Worm (Caenorhabditis elegans) whole organism, L4 larva: ENCODE data around the gene acl-5.

ENCODE experiments used
- T20F7.1 ChIP-seq: fragments of 200-800 bp; sonication (Bioruptor generic); optimal IDR thresholded peaks from 2 replicates; lab custom pipeline; 2018; ENCODE audit warnings: mild to moderate bottlenecking, missing genetic modification characterization, missing compliant biosample characterization
- Y48G9A.11 ChIP-seq: fragments of 200-800 bp; sonication (Bioruptor generic); IDR thresholded peaks from 2 replicates; pipeline ENCODE4 v1.3.6; 2022; ENCODE audit warnings: missing genetic modification reagents, missing genetic modification characterization, missing compliant biosample characterization
- ama-1 ChIP-seq: fragments of 150-350 bp; optimal IDR thresholded peaks from 2 replicates; lab custom pipeline; 2014; ENCODE audit warnings: inconsistent platforms, mixed read lengths
- ceh-62 ChIP-seq: sonication (generic microtip); optimal IDR thresholded peaks from 2 replicates; lab custom pipeline; 2017; ENCODE audit warnings: missing biosample characterization, missing genetic modification characterization
- ces-1 ChIP-seq: fragments of 150-350 bp; sonication (generic microtip); optimal IDR thresholded peaks from 4 replicates; lab custom pipeline; 2014; ENCODE audit warnings: missing biosample characterization, missing genetic modification reagents, missing genetic modification characterization
- daf-12 ChIP-seq: fragments of 150-350 bp; optimal IDR thresholded peaks from 2 replicates; lab custom pipeline; 2014; ENCODE audit warnings: missing biosample characterization, missing genetic modification reagents, missing genetic modification characterization
- dve-1 ChIP-seq: sonication (generic microtip); optimal IDR thresholded peaks from 2 replicates; lab custom pipeline; 2017; ENCODE audit warnings: antibody characterized with exemption, mild to moderate bottlenecking, missing genetic modification characterization, missing compliant biosample characterization; ENCODE audit not compliant: insufficient read depth
- egl-43 ChIP-seq: fragments of 200-800 bp; sonication (Bioruptor generic); IDR thresholded peaks from 2 replicates; pipeline ENCODE4 v1.3.6; 2022; ENCODE audit warnings: missing genetic modification reagents, missing genetic modification characterization, missing compliant biosample characterization
- fos-1 ChIP-seq: fragments of 150-350 bp; optimal IDR thresholded peaks from 2 replicates; lab custom pipeline; 2014; ENCODE audit warnings: missing biosample characterization, missing genetic modification characterization
- hif-1 ChIP-seq, 2 experiments: sonication (generic microtip); optimal IDR thresholded peaks; 2 replicates each; lab custom pipeline; 2016 to 2017; ENCODE audit warnings: missing compliant biosample characterization in 2 of 2, missing genetic modification characterization in 2 of 2, missing genetic modification reagents in 2 of 2, missing genotype in 2 of 2, mild to moderate bottlenecking in 1 of 2
- hlh-11 ChIP-seq: fragments of 200-800 bp; sonication (Bioruptor generic); optimal IDR thresholded peaks from 2 replicates; lab custom pipeline; 2018; ENCODE audit warnings: mild to moderate bottlenecking, missing genetic modification characterization, missing compliant biosample characterization
- hlh-30 ChIP-seq: sonication (generic microtip); optimal IDR thresholded peaks from 2 replicates; lab custom pipeline; 2017; ENCODE audit warnings: antibody characterized with exemption, mild to moderate bottlenecking, missing genetic modification characterization, missing compliant biosample characterization; ENCODE audit not compliant: insufficient read depth
- lim-7 ChIP-seq: fragments of 200-800 bp; sonication (Bioruptor generic); IDR thresholded peaks from 2 replicates; pipeline ENCODE4 v1.3.6; 2022; ENCODE audit warnings: missing genetic modification characterization, missing compliant biosample characterization
- lin-1 ChIP-seq: fragments of 200-800 bp; sonication (Bioruptor generic); IDR thresholded peaks from 2 replicates; pipeline ENCODE4 v1.3.6; 2022; ENCODE audit warnings: missing genetic modification reagents, missing genetic modification characterization, missing compliant biosample characterization
- lin-13 ChIP-seq: fragments of 150-350 bp; optimal IDR thresholded peaks from 2 replicates; lab custom pipeline; 2014; ENCODE audit warnings: missing biosample characterization, missing genetic modification reagents, missing genetic modification characterization
- lin-15B ChIP-seq: fragments of 150-350 bp; sonication (generic microtip); optimal IDR thresholded peaks from 3 replicates; lab custom pipeline; 2014; ENCODE audit warnings: missing biosample characterization, missing genetic modification characterization
- lin-29 ChIP-seq: fragments of 200-800 bp; sonication (Bioruptor generic); IDR thresholded peaks from 2 replicates; pipeline ENCODE4 v1.3.6; 2022; ENCODE audit warnings: missing genetic modification reagents, missing genetic modification characterization, missing compliant biosample characterization
- lin-39 ChIP-seq: fragments of 150-350 bp; optimal IDR thresholded peaks from 2 replicates; lab custom pipeline; 2014; ENCODE audit warnings: missing biosample characterization, missing genetic modification reagents, missing genetic modification characterization
- lir-3 ChIP-seq: sonication (generic microtip); optimal IDR thresholded peaks from 2 replicates; lab custom pipeline; 2016; ENCODE audit warnings: mild to moderate bottlenecking, missing genetic modification characterization, missing compliant biosample characterization
- lsy-2 ChIP-seq, 2 experiments: fragments of 150-350 bp in 1 of 2; sonication (generic microtip) in 1 of 2; optimal IDR thresholded peaks; 2 replicates each; lab custom pipeline; 2014 to 2017; ENCODE audit warnings: missing biosample characterization in 2 of 2, missing genetic modification characterization in 2 of 2
- madf-9 ChIP-seq: fragments of 200-800 bp; sonication (Bioruptor generic); conservative IDR thresholded peaks from 2 replicates; pipeline ENCODE4 v1.3.6; 2022; ENCODE audit warnings: missing genetic modification reagents, missing genetic modification characterization, missing compliant biosample characterization
- mep-1 ChIP-seq: fragments of 150-350 bp; sonication (generic microtip); optimal IDR thresholded peaks from 3 replicates; lab custom pipeline; 2014; ENCODE audit warnings: missing biosample characterization, missing genetic modification characterization
- mxl-3 ChIP-seq: fragments of 200-800 bp; sonication (Bioruptor generic); optimal IDR thresholded peaks from 2 replicates; lab custom pipeline; 2018; ENCODE audit warnings: mild to moderate bottlenecking, missing genetic modification characterization, missing compliant biosample characterization
- nhr-10 ChIP-seq: fragments of 150-350 bp; optimal IDR thresholded peaks from 2 replicates; lab custom pipeline; 2014; ENCODE audit warnings: missing biosample characterization, missing genetic modification characterization
- nhr-102 ChIP-seq: sonication (generic microtip); optimal IDR thresholded peaks from 2 replicates; lab custom pipeline; 2016; ENCODE audit warnings: mild to moderate bottlenecking, missing genetic modification characterization, moderate library complexity, missing compliant biosample characterization
- nhr-111 ChIP-seq: fragments of 200-800 bp; sonication (Bioruptor generic); optimal IDR thresholded peaks from 2 replicates; lab custom pipeline; 2018; ENCODE audit warnings: mild to moderate bottlenecking, missing genetic modification characterization, missing compliant biosample characterization
- nhr-25 ChIP-seq: sonication (generic microtip); optimal IDR thresholded peaks from 2 replicates; lab custom pipeline; 2017; ENCODE audit warnings: missing genetic modification characterization, mild to moderate bottlenecking, missing compliant biosample characterization, antibody characterized with exemption, moderate library complexity, borderline replicate concordance; ENCODE audit not compliant: insufficient read depth
- nhr-28 ChIP-seq: fragments of 150-350 bp; optimal IDR thresholded peaks from 2 replicates; lab custom pipeline; 2014; ENCODE audit warnings: missing biosample characterization, missing genetic modification characterization
- nhr-41 ChIP-seq: fragments of 200-800 bp; sonication (Bioruptor generic); IDR thresholded peaks from 2 replicates; pipeline ENCODE4 v1.3.6; 2022; ENCODE audit warnings: missing genetic modification reagents, missing genetic modification characterization, missing compliant biosample characterization
- nhr-48 ChIP-seq: sonication (generic microtip); optimal IDR thresholded peaks from 2 replicates; lab custom pipeline; 2016; ENCODE audit warnings: mild to moderate bottlenecking, missing genetic modification characterization, missing compliant biosample characterization
- nhr-6 ChIP-seq: fragments of 150-350 bp; optimal IDR thresholded peaks from 2 replicates; lab custom pipeline; 2014; ENCODE audit warnings: missing biosample characterization, missing genetic modification characterization
- nhr-76 ChIP-seq: fragments of 150-350 bp; optimal IDR thresholded peaks from 2 replicates; lab custom pipeline; 2014; ENCODE audit warnings: missing biosample characterization, missing genetic modification characterization
- nhr-77 ChIP-seq: fragments of 150-350 bp; optimal IDR thresholded peaks from 2 replicates; lab custom pipeline; 2014; ENCODE audit warnings: missing biosample characterization, missing genetic modification characterization
- pqm-1 ChIP-seq: sonication (generic microtip); optimal IDR thresholded peaks from 2 replicates; lab custom pipeline; 2017; ENCODE audit warnings: missing biosample characterization, missing genetic modification characterization
- saeg-2 ChIP-seq: fragments of 200-800 bp; sonication (Bioruptor generic); IDR thresholded peaks from 2 replicates; pipeline ENCODE4 v1.3.6; 2022; ENCODE audit warnings: missing genetic modification reagents, missing genetic modification characterization, missing compliant biosample characterization
- set-16 ChIP-seq: fragments of 200-800 bp; sonication (Bioruptor generic); IDR thresholded peaks from 2 replicates; pipeline ENCODE4 v1.3.6; 2022; ENCODE audit warnings: missing genetic modification reagents, missing genetic modification characterization, missing compliant biosample characterization
- snpc-1.2 ChIP-seq: fragments of 200-800 bp; sonication (Bioruptor generic); IDR thresholded peaks from 2 replicates; pipeline ENCODE4 v1.3.6; 2022; ENCODE audit warnings: missing genetic modification reagents, missing genetic modification characterization, missing compliant biosample characterization
- spr-1 ChIP-seq: sonication (generic microtip); optimal IDR thresholded peaks from 2 replicates; lab custom pipeline; 2016; ENCODE audit warnings: mild to moderate bottlenecking, missing genetic modification characterization, missing compliant biosample characterization
- spr-3 ChIP-seq: fragments of 200-800 bp; sonication (Bioruptor generic); optimal IDR thresholded peaks from 2 replicates; lab custom pipeline; 2018; ENCODE audit warnings: mild to moderate bottlenecking, missing genetic modification characterization, missing compliant biosample characterization
- tag-97 ChIP-seq: fragments of 200-800 bp; sonication (Bioruptor generic); IDR thresholded peaks from 2 replicates; pipeline ENCODE4 v1.3.6; 2022; ENCODE audit warnings: missing genetic modification characterization, missing compliant biosample characterization
- unc-130 ChIP-seq: sonication (generic microtip); optimal IDR thresholded peaks from 2 replicates; lab custom pipeline; 2016; ENCODE audit warnings: missing genetic modification reagents, missing genetic modification characterization, missing compliant biosample characterization
- unc-62 ChIP-seq, 3 experiments: fragments of 150-350 bp in 1 of 3; sonication (generic microtip); optimal IDR thresholded peaks in 2 of 3; peaks in 1 of 3; 1 replicate in 1 of 3; 2 replicates in 2 of 3; lab custom pipeline; 2014 to 2017; ENCODE audit warnings: missing biosample characterization in 3 of 3, missing genetic modification characterization in 3 of 3, missing genetic modification reagents in 3 of 3, missing genotype in 1 of 3
- vab-7 ChIP-seq: fragments of 200-800 bp; sonication (Bioruptor generic); IDR thresholded peaks from 2 replicates; pipeline ENCODE4 v1.3.6; 2022; ENCODE audit warnings: missing genetic modification reagents, missing genetic modification characterization, missing compliant biosample characterization
- zip-11 ChIP-seq: fragments of 200-800 bp; sonication (Bioruptor generic); IDR thresholded peaks from 2 replicates; pipeline ENCODE4 v1.3.6; 2022; ENCODE audit warnings: missing genetic modification characterization, missing compliant biosample characterization

Gene acl-5

ce11 chrX:10327323-10328022 is at the start of gene acl-5 (continued):
- peak; percentile 21 for TF ChIP-seq pqm-1
- no peak for TF ChIP-seq spr-1 (tag; lab: Kevin White, UChicago)
- no peak for TF ChIP-seq lin-1 (GFP tag; lab: Robert Waterston, UW)

DNA sequence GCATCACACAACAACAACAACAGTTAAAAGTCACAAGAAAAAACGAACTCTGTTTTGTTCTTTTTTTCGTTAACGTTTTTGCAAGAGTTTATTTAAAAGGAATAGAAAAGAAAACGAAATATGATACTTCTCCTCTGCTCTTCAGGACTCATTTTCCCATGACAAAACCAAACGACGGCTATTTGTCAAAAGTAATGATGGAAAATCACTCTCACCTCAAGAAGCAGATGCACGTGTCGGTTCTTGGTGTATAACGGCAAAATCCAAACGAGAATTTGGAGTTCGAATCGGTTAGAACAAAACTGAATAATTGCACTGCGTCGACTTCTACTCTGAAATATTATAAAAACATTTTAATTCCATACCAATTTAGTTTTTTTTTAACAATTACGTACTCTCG is 49.7 kb upstream of the acl-5 start:
- TF ChIP-seq egl-43 (GFP tag; lab: Robert Waterston, UW) (no peak), unc-62 (GFP tag; optimal IDR thresholded peaks at IDR 0.05 in 1 of 2; lab: Kevin White, UChicago) (peak in 1 of 2 experiments; percentile 95), unc-62 (tag; optimal IDR thresholded peaks at IDR 0.05; lab: Kevin White, UChicago) (no peak)

- TF ChIP-seq unc-130 (GFP tag; lab: Kevin White, UChicago) (no peak), daf-12 (tag; lab: Kevin White, UChicago) (no peak), egl-43 (GFP tag; lab: Robert Waterston, UW) (0 out of 2 replicates have a peak, but pooled peaks have one; percentile 39), ces-1 (GFP tag; lab: Kevin White, UChicago) (no peak), nhr-48 (no peak), nhr-25 (tag; lab: Kevin White, UChicago) (no peak), ceh-62 (tag; lab: Kevin White, UChicago) (no peak), fos-1 (tag; lab: Kevin White, UChicago) (no peak), lin-15B (no peak), hif-1 (tag; optimal IDR thresholded peaks at IDR 0.05; lab: Kevin White, UChicago) (no peak), nhr-111 (no peak), set-16 (GFP tag; lab: Robert Waterston, UW) (peak; percentile 66)
Observed at ce11 chrX:10373581-10373980, 46.3 kb upstream of the acl-5 start.

DNA sequence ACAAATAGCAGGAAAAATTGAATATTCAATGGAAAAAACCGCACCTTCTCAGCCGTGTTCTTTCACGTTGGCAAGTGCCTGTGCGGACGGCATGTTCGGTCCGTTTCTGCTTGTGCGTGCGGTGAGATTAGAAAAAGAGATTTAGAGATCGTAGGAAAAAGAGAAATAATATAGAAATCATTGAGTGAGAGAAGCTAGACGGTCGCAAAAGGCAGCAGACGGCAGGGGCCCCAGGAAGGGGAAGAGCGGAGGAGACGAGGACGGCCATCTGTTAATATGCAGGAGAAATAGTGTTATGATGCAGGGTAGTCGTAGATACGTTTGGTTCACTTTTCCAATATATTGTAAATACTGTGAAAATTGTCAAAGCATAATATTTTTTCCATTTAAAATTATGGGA is 45.3 kb upstream of the acl-5 start, which contains the start of gene Y49A10A.2:
Y49A10A.2 (minus strand) TSS at position 109 of the 400 bp plus-strand sequence.
- TF ChIP-seq mep-1 (tag; lab: Kevin White, UChicago) (peak; percentile 1), nhr-6 (tag; lab: Kevin White, UChicago) (no peak), T20F7.1 (GFP tag; lab: Kevin White, UChicago) (no peak), dve-1 (tag; lab: Kevin White, UChicago) (peak; percentile 1), tag-97 (GFP tag; lab: Robert Waterston, UW) (no peak), ama-1 (lab: Kevin White, UChicago) (no peak), mxl-3 (GFP tag; lab: Kevin White, UChicago) (no peak), nhr-10 (tag; lab: Kevin White, UChicago) (no peak), ceh-62 (tag; lab: Kevin White, UChicago) (no peak), madf-9 (GFP tag; lab: Robert Waterston, UW) (no peak), hlh-11 (peak; percentile 33), snpc-1.2 (GFP tag; lab: Robert Waterston, UW) (no peak), vab-7 (GFP tag; lab: Robert Waterston, UW) (no peak), nhr-41 (GFP tag; lab: Robert Waterston, UW) (no peak), nhr-28 (tag; lab: Kevin White, UChicago) (no peak), Y48G9A.11 (GFP tag; lab: Robert Waterston, UW) (no peak), nhr-77 (no peak), nhr-102 (tag; lab: Kevin White, UChicago) (no peak), saeg-2 (GFP tag; lab: Robert Waterston, UW) (no peak), daf-12 (tag; lab: Kevin White, UChicago) (no peak), lin-29 (GFP tag; lab: Robert Waterston, UW) (no peak), lsy-2 (tag; optimal IDR thresholded peaks at IDR 0.05; lab: Kevin White, UChicago) (peak in 1 of 2 experiments; percentile 4), zip-11 (GFP tag; lab: Robert Waterston, UW) (no peak), set-16 (GFP tag; lab: Robert Waterston, UW) (no peak), hlh-30 (tag; lab: Kevin White, UChicago) (peak; percentile 10), nhr-76 (no peak), lin-13 (GFP tag; lab: Kevin White, UChicago) (no peak), lir-3 (tag; lab: Kevin White, UChicago) (no peak), lim-7 (no peak), lin-39 (tag; lab: Kevin White, UChicago) (no peak), lin-15B (no peak), nhr-111 (no peak), spr-3 (GFP tag; lab: Kevin White, UChicago) (no peak)
